Worm (Caenorhabditis elegans): ENCODE results near the gene srw-82.
"Not testable (repeated sequence)": the region's sequence is repeated elsewhere in the genome, so short reads cannot be mapped to it uniquely, and the experiment has no call there.

srw-82 gene

DNA sequence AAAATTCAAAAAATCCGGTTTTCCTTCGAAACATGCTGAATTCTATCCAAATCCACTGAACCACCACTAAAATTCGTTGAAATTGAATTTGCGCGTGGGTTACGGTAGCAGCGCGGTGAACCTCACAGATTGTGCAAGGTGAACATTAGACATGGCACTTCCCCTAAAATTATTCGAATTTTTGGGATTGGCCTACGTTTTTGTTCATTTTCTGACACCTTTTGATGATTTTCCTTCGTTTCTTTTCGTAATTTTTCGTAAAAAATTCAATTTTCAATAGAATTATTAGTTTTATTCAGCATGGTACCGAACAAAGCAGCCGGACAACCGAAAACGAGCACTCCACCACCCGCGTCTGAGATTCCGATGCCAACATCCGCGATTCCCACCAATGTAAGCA, 6.5 kb downstream of the srw-82 start, which contains the start of gene ZK262.8:
TSS of gene ZK262.8 (plus strand) at position 301 of the 400 bp plus-strand sequence.
- TF ChIP-seq ceh-28 (tag; optimal IDR thresholded peaks at IDR 0.05) (no peak), mml-1 (tag; optimal IDR thresholded peaks at IDR 0.05) (no peak), eor-1 (tag; optimal IDR thresholded peaks at IDR 0.05) (no peak), egl-27 (tag; optimal IDR thresholded peaks at IDR 0.05) (no peak), mdl-1 (tag; optimal IDR thresholded peaks at IDR 0.05) (no peak), ztf-4 (tag; optimal IDR thresholded peaks at IDR 0.05) (no peak), lin-15B (tag; optimal IDR thresholded peaks at IDR 0.05) (no peak)

ce11 chrV:18439469-18439868, 7.9 kb downstream of the srw-82 start, which contains the start of gene ZK262.9:
Gene ZK262.9 (plus strand): TSS chrV:18439769.
- not testable (repeated sequence) for TF ChIP-seq snpc-4, nhr-77, nhr-76 (tag; optimal IDR thresholded peaks at IDR 0.05)

ce11 chrV:18444118-18444517, 12.6 kb downstream of the srw-82 start, which contains the start of gene ZK228.1:
Gene ZK228.1 (plus strand): TSS chrV:18444418.
- no peak for TF ChIP-seq elt-3 (tag; optimal IDR thresholded peaks at IDR 0.05)
- no peak for TF ChIP-seq fos-1 (tag; optimal IDR thresholded peaks at IDR 0.05)
- TF ChIP-seq R02D3.7 (tag; optimal IDR thresholded peaks at IDR 0.05), result no peak
- TF ChIP-seq ceh-16 (tag; optimal IDR thresholded peaks at IDR 0.05), result no peak
- TF ChIP-seq skn-1 (tag; optimal IDR thresholded peaks at IDR 0.05), result no peak
- TF ChIP-seq elt-2 (tag; optimal IDR thresholded peaks at IDR 0.05), result no peak
- no peak for TF ChIP-seq sea-2 (GFP tag; optimal IDR thresholded peaks at IDR 0.05)
- TF ChIP-seq nhr-28 (tag; optimal IDR thresholded peaks at IDR 0.05), result no peak
- TF ChIP-seq nfya-1 (tag; optimal IDR thresholded peaks at IDR 0.05; ENCODE audit: insufficient read depth), result no peak

DNA sequence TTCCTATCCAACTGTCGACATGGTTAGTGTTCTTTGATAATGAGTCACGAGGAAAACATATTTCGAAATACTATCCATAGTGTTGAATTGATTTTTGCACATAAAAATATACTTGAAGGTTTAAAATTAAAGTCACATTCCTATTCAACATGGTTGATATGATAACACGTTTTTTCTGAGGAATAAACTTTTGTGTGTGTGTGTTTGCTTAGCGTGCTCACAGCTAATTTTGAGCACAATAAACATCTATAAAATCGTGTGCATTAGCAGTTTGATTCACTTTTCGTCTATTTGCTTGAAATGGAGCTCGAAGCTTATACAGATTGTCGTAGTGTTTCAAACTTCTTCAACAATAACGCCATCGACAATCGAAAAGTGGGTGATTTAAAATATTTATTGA, 25.0 kb downstream of the srw-82 start, which contains the start of gene ZK228.10:
TSS of gene ZK228.10 (plus strand) at position 301 of the 400 bp plus-strand sequence.
- TF ChIP-seq hmg-11 (tag; optimal IDR thresholded peaks at IDR 0.05) (no peak), fkh-10 (GFP tag; optimal IDR thresholded peaks at IDR 0.05) (no peak), lin-39 (tag; optimal IDR thresholded peaks at IDR 0.05) (no peak), snpc-4 (tag; optimal IDR thresholded peaks at IDR 0.05) (no peak), nhr-23 (tag; optimal IDR thresholded peaks at IDR 0.05) (no peak), mdl-1 (tag; optimal IDR thresholded peaks at IDR 0.05) (no peak), unc-39 (tag; optimal IDR thresholded peaks at IDR 0.05) (no peak), daf-12 (tag; optimal IDR thresholded peaks at IDR 0.05) (no peak)

- peak; percentile 97 for TF ChIP-seq elt-2 (tag; optimal IDR thresholded peaks at IDR 0.05)
- TF ChIP-seq nfya-1 (tag; optimal IDR thresholded peaks at IDR 0.05; ENCODE audit: insufficient read depth), result no peak
- TF ChIP-seq pqm-1 (tag; optimal IDR thresholded peaks at IDR 0.05), result peak; percentile 84
These were observed 29.7 kb downstream of the srw-82 start, which contains the start of gene ZK228.3 for ce11 chrV:18461200-18461728. Gene ZK228.3 (minus strand): TSS chrV:18461250.

DNA sequence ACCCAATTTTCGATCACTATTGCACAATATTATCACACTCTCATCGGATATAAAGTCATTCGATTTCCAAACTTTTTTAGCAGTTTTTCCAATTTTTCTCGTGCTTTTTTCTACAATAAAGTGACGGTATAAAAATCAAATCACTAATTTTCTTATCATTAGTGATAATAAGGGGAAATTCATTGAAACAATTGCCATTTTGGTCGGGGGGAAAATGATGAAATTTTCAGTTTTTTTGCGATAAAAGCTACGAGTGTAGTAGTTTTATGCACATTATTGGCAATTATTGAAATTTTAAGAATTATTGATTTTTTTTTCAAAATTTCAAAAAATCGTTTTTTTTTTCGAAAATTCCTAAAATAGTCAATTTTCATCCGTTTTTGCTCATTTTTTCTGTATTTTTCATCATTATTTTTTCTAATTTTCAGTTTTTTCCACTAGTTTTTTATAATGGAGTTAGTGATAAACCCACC, 30.9 kb downstream of the srw-82 start, which contains the start of gene ZK228.4:
TSS of gene ZK228.4 (plus strand) at position 423 of the 473 bp plus-strand sequence.
- TF ChIP-seq elt-3 (tag; optimal IDR thresholded peaks at IDR 0.05) (no peak), elt-2 (tag; optimal IDR thresholded peaks at IDR 0.05) (peak; percentile 86), lin-15B (tag; optimal IDR thresholded peaks at IDR 0.05) (no peak), ama-1 (optimal IDR thresholded peaks at IDR 0.05) (no peak), sea-2 (GFP tag; optimal IDR thresholded peaks at IDR 0.05) (no peak), ZK546.5 (tag; optimal IDR thresholded peaks at IDR 0.05) (no peak), pqm-1 (tag; optimal IDR thresholded peaks at IDR 0.05) (peak; percentile 13), nhr-12 (tag; optimal IDR thresholded peaks at IDR 0.05) (no peak), ceh-28 (tag; optimal IDR thresholded peaks at IDR 0.05) (peak; percentile 21)

DNA sequence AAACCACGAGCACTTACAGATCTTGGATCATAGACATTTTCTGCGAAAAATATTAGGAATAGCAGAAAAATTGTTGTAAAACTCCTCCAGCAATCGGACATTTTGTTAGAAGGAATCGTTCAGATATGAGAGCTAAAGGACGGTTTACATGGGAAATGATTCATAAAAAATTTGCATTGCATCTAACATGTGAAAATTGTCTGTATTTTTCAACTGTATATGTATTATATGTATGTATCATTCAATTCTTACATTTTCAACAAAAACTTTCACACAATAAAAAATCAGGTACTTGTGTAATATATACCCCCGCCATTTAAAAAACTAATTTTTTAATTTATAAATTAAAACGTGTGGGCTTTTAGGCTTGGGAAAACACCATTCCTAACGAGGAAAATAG, 36.5 kb downstream of the srw-82 start, which contains the start of gene ZK228.13:
TSS of gene ZK228.13 (minus strand) at position 101 of the 400 bp plus-strand sequence.
- no peak for TF ChIP-seq nhr-67 (tag; optimal IDR thresholded peaks at IDR 0.05)
- no peak for TF ChIP-seq tbx-2 (tag; optimal IDR thresholded peaks at IDR 0.05)
- TF ChIP-seq hmg-11 (tag; optimal IDR thresholded peaks at IDR 0.05), result no peak
- TF ChIP-seq egl-27 (tag; optimal IDR thresholded peaks at IDR 0.05), result no peak
- no peak for TF ChIP-seq mdl-1 (tag; optimal IDR thresholded peaks at IDR 0.05)
- no peak for TF ChIP-seq lin-39 (tag; optimal IDR thresholded peaks at IDR 0.05)
- TF ChIP-seq ceh-82 (tag; optimal IDR thresholded peaks at IDR 0.05), result no peak
- TF ChIP-seq daf-12 (tag; optimal IDR thresholded peaks at IDR 0.05), result no peak
- TF ChIP-seq pqm-1 (tag; optimal IDR thresholded peaks at IDR 0.05), result no peak
- no peak for TF ChIP-seq R02D3.7 (tag; optimal IDR thresholded peaks at IDR 0.05)
- no peak for TF ChIP-seq ceh-16 (tag; optimal IDR thresholded peaks at IDR 0.05)
- no peak for TF ChIP-seq skn-1 (tag; optimal IDR thresholded peaks at IDR 0.05)
- no peak for TF ChIP-seq nhr-28 (tag; optimal IDR thresholded peaks at IDR 0.05)
- TF ChIP-seq nhr-43 (tag; optimal IDR thresholded peaks at IDR 0.05; ENCODE audit: poor library complexity, severe bottlenecking), result no peak
- no peak for TF ChIP-seq elt-2 (tag; optimal IDR thresholded peaks at IDR 0.05)
- TF ChIP-seq elt-1 (tag; optimal IDR thresholded peaks at IDR 0.05), result no peak
- TF ChIP-seq egl-5 (tag; optimal IDR thresholded peaks at IDR 0.05), result no peak
- TF ChIP-seq nhr-25 (tag; optimal IDR thresholded peaks at IDR 0.05), result no peak

All from whole organism, L3 larva.